Worm (Caenorhabditis elegans): Measurements from ENCODE around the gene D2023.4.
A peak's percentile ranks its signal among the peaks of the same experiment; 100 is the strongest.

The D2023.4 gene

DNA sequence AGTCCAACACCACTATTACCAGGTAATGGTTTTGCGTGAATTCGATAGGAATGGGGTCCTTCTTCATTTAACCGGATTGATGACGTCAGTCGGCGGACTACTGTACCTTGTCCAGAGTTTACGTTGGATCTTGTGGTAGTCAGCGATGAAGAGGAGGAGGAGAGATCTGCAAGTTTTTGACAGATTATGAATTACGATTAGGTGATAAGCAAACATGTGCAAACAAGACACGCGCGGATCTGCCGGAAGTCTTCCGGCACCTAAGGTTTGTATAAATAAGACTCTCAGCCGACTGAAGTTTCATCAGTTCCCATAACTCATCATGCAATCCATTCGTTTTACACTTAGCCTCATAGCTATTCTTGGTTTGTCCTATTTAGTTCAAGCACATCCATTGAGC is 13.7 kb upstream of the D2023.4 start, which contains the start of gene idpb-5:
TSS of gene idpb-5 (plus strand) at position 301 of the 400 bp plus-strand sequence.
- TF ChIP-seq egl-27 (tag; optimal IDR thresholded peaks at IDR 0.05), result no peak

ce11 chrV:11836073-11836472 is 10.5 kb upstream of the D2023.4 start, which contains the start of gene R13H4.2:
R13H4.2 (plus strand) TSS chrV:11836391.
- TF ChIP-seq ZK546.5 (tag; optimal IDR thresholded peaks at IDR 0.05) (no peak), aly-2 (tag; optimal IDR thresholded peaks at IDR 0.05) (no peak), ceh-82 (tag; optimal IDR thresholded peaks at IDR 0.05) (no peak), elt-1 (tag; optimal IDR thresholded peaks at IDR 0.05) (no peak), nhr-237 (tag; optimal IDR thresholded peaks at IDR 0.05) (no peak), unc-62 (GFP tag; optimal IDR thresholded peaks at IDR 0.05) (no peak), daf-12 (tag; optimal IDR thresholded peaks at IDR 0.05) (no peak), ceh-9 (tag; optimal IDR thresholded peaks at IDR 0.05) (no peak), ceh-16 (tag; optimal IDR thresholded peaks at IDR 0.05) (no peak), lsy-12 (tag; optimal IDR thresholded peaks at IDR 0.05) (no peak), eor-1 (tag; optimal IDR thresholded peaks at IDR 0.05) (no peak), jun-1 (tag; optimal IDR thresholded peaks at IDR 0.05) (no peak), mdl-1 (tag; optimal IDR thresholded peaks at IDR 0.05) (no peak), fos-1 (tag; optimal IDR thresholded peaks at IDR 0.05) (no peak), sea-2 (GFP tag; optimal IDR thresholded peaks at IDR 0.05) (no peak), nhr-67 (tag; optimal IDR thresholded peaks at IDR 0.05) (no peak), nhr-25 (tag; optimal IDR thresholded peaks at IDR 0.05) (no peak)

ce11 chrV:11833319-11833718 is 7.8 kb upstream of the D2023.4 start, which contains the start of gene pho-8:
pho-8 (plus strand) TSS chrV:11833619.
- no peak for TF ChIP-seq elt-3 (tag; optimal IDR thresholded peaks at IDR 0.05)

DNA sequence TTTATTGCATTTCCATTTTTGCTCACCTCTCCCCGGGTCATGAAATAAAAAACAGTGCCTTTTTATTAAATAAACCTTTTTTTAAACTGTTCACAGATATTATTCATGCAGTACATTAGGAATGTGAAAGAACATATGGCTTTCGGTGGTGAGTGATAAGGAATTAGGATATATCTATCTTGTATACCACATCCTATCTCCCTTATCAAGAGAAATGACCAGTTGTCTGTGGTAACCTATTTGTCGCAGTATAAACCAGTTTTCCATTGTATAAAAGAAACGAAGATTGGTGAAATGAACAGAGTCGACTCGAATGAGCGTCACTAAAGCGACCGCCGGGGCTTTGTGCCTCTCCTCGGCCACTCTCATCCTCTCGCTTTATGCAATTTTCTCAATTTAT is 3.7 kb upstream of the D2023.4 start, which contains the start of gene col-158:
TSS of gene col-158 (plus strand) at position 301 of the 400 bp plus-strand sequence.
- TF ChIP-seq eor-1 (tag; optimal IDR thresholded peaks at IDR 0.05), result no peak
- TF ChIP-seq nhr-67 (tag; optimal IDR thresholded peaks at IDR 0.05), result no peak
- no peak for TF ChIP-seq fkh-2 (tag; optimal IDR thresholded peaks at IDR 0.05)
- TF ChIP-seq hmg-11 (tag; optimal IDR thresholded peaks at IDR 0.05), result no peak
- TF ChIP-seq nhr-43 (tag; optimal IDR thresholded peaks at IDR 0.05; ENCODE audit: poor library complexity, severe bottlenecking), result no peak
- no peak for TF ChIP-seq fkh-10 (GFP tag; optimal IDR thresholded peaks at IDR 0.05)
- TF ChIP-seq sea-2 (GFP tag; optimal IDR thresholded peaks at IDR 0.05), result no peak
- no peak for TF ChIP-seq ztf-4 (tag; optimal IDR thresholded peaks at IDR 0.05)
- no peak for TF ChIP-seq nhr-237 (tag; optimal IDR thresholded peaks at IDR 0.05)
- no peak for TF ChIP-seq ceh-9 (tag; optimal IDR thresholded peaks at IDR 0.05)
- TF ChIP-seq ceh-28 (tag; optimal IDR thresholded peaks at IDR 0.05), result no peak
- no peak for TF ChIP-seq egl-27 (tag; optimal IDR thresholded peaks at IDR 0.05)
- no peak for TF ChIP-seq nhr-11 (tag; optimal IDR thresholded peaks at IDR 0.05)
- TF ChIP-seq mdl-1 (tag; optimal IDR thresholded peaks at IDR 0.05), result no peak
- no peak for TF ChIP-seq fos-1 (tag; optimal IDR thresholded peaks at IDR 0.05)
- TF ChIP-seq elt-1 (tag; optimal IDR thresholded peaks at IDR 0.05), result no peak
- no peak for TF ChIP-seq R02D3.7 (tag; optimal IDR thresholded peaks at IDR 0.05)
- TF ChIP-seq ceh-82 (tag; optimal IDR thresholded peaks at IDR 0.05), result no peak
- no peak for TF ChIP-seq nhr-77 (tag; optimal IDR thresholded peaks at IDR 0.05)
- TF ChIP-seq nhr-28 (tag; optimal IDR thresholded peaks at IDR 0.05), result no peak

ce11 chrV:11826967-11827366 is 1.4 kb upstream of the D2023.4 start, which contains the start of the genes mpst-1 and D2023.6:
mpst-1 (minus strand) TSS chrV:11827067.
D2023.6 (plus strand) TSS chrV:11827354.
- peak; percentile 3 for TF ChIP-seq nhr-23 (tag; optimal IDR thresholded peaks at IDR 0.05)
- TF ChIP-seq ceh-28 (tag; optimal IDR thresholded peaks at IDR 0.05), result no peak
- peak; percentile 37 for TF ChIP-seq nfya-1 (tag; optimal IDR thresholded peaks at IDR 0.05; ENCODE audit: insufficient read depth)

- TF ChIP-seq eor-1 (tag; optimal IDR thresholded peaks at IDR 0.05) (peak in 1 of 2 experiments; percentile 9), nfya-1 (tag; optimal IDR thresholded peaks at IDR 0.05; ENCODE audit: insufficient read depth) (peak; percentile 85), nhr-25 (tag; optimal IDR thresholded peaks at IDR 0.05) (peak; percentile 78), nhr-23 (tag; optimal IDR thresholded peaks at IDR 0.05) (peak; percentile 75), R02D3.7 (tag; optimal IDR thresholded peaks at IDR 0.05) (peak; percentile 25), snpc-4 (tag; optimal IDR thresholded peaks at IDR 0.05) (peak; percentile 12), elt-1 (tag; optimal IDR thresholded peaks at IDR 0.05) (peak; percentile 87), aly-2 (tag; optimal IDR thresholded peaks at IDR 0.05) (no peak), unc-62 (GFP tag; optimal IDR thresholded peaks at IDR 0.05) (peak; percentile 54), nhr-76 (tag; optimal IDR thresholded peaks at IDR 0.05) (no peak), ama-1 (optimal IDR thresholded peaks at IDR 0.05) (peak; percentile 83), ztf-4 (tag; optimal IDR thresholded peaks at IDR 0.05) (peak; percentile 17), mml-1 (tag; optimal IDR thresholded peaks at IDR 0.05) (peak; percentile 9), elt-2 (tag; optimal IDR thresholded peaks at IDR 0.05) (peak; percentile 94), ztf-11 (tag; optimal IDR thresholded peaks at IDR 0.05) (no peak), lin-39 (tag; optimal IDR thresholded peaks at IDR 0.05) (peak; percentile 77), nhr-43 (tag; optimal IDR thresholded peaks at IDR 0.05; ENCODE audit: poor library complexity, severe bottlenecking) (peak; percentile 75), hmg-11 (tag; optimal IDR thresholded peaks at IDR 0.05) (no peak), lin-15B (tag; optimal IDR thresholded peaks at IDR 0.05) (peak; percentile 40), pqm-1 (tag; optimal IDR thresholded peaks at IDR 0.05) (peak; percentile 97), mdl-1 (tag; optimal IDR thresholded peaks at IDR 0.05) (no peak), elt-3 (tag; optimal IDR thresholded peaks at IDR 0.05) (peak in 1 of 3 experiments; percentile 19), jun-1 (tag; optimal IDR thresholded peaks at IDR 0.05) (peak; percentile 69), pha-4 (tag; optimal IDR thresholded peaks at IDR 0.05) (peak; percentile 84)
Observed at ce11 chrV:11823978-11824377, 1.6 kb downstream of the D2023.4 start.

Measured in whole organism, L3 larva.